Worm (Caenorhabditis elegans) whole organism, early embryonic: ENCODE results near the gene kars-1.

ENCODE experiments used
- B0310.2 ChIP-seq: sonication (generic microtip); optimal IDR thresholded peaks from 2 replicates; lab custom pipeline; 2016; ENCODE audit warnings: mild to moderate bottlenecking, missing genetic modification characterization, missing compliant biosample characterization
- F13C5.2 ChIP-seq: sonication (generic microtip); optimal IDR thresholded peaks from 2 replicates; lab custom pipeline; 2017; ENCODE audit warnings: mild to moderate bottlenecking, missing genetic modification characterization, inconsistent platforms, missing compliant biosample characterization
- aly-1 ChIP-seq: sonication (generic microtip); optimal IDR thresholded peaks from 2 replicates; lab custom pipeline; 2016; ENCODE audit warnings: missing genetic modification characterization, missing compliant biosample characterization
- ama-1 ChIP-seq: fragments of 150-350 bp; optimal IDR thresholded peaks from 2 replicates; lab custom pipeline; 2014
- ceh-13 ChIP-seq: fragments of 200-800 bp; sonication (Bioruptor generic); optimal IDR thresholded peaks from 2 replicates; lab custom pipeline; 2018; ENCODE audit warnings: mild to moderate bottlenecking, missing genetic modification characterization, missing compliant biosample characterization
- ceh-36 ChIP-seq: sonication (generic microtip); optimal IDR thresholded peaks from 2 replicates; lab custom pipeline; 2016; ENCODE audit warnings: missing genetic modification characterization, inconsistent platforms, missing compliant biosample characterization
- ets-7 ChIP-seq: sonication (generic microtip); optimal IDR thresholded peaks from 2 replicates; lab custom pipeline; 2016; ENCODE audit warnings: missing genotype, missing genetic modification characterization, missing compliant biosample characterization
- flt-1 ChIP-seq: fragments of 200-800 bp; sonication (Bioruptor generic); IDR thresholded peaks from 2 replicates; pipeline ENCODE4 v1.3.6; 2022; ENCODE audit warnings: missing genetic modification characterization, missing compliant biosample characterization
- hmbx-1 ChIP-seq: sonication (generic microtip); optimal IDR thresholded peaks from 2 replicates; lab custom pipeline; 2016; ENCODE audit warnings: mild to moderate bottlenecking, missing genetic modification characterization, missing compliant biosample characterization
- hmg-4 ChIP-seq: fragments of 200-800 bp; sonication (Bioruptor generic); optimal IDR thresholded peaks from 2 replicates; lab custom pipeline; 2018; ENCODE audit warnings: mild to moderate bottlenecking, missing genetic modification characterization, missing compliant biosample characterization
- hnd-1 ChIP-seq: sonication (generic microtip); optimal IDR thresholded peaks from 2 replicates; lab custom pipeline; 2016; ENCODE audit warnings: missing genetic modification characterization, missing compliant biosample characterization
- pes-1 ChIP-seq: fragments of 200-800 bp; sonication (Bioruptor generic); IDR thresholded peaks from 2 replicates; pipeline ENCODE4 v1.3.6; 2022; ENCODE audit warnings: missing genetic modification reagents, missing genetic modification characterization, missing compliant biosample characterization
- scrt-1 ChIP-seq: fragments of 200-800 bp; sonication (Bioruptor generic); IDR thresholded peaks from 2 replicates; pipeline ENCODE4 v1.3.6; 2022; ENCODE audit warnings: missing genetic modification characterization, missing compliant biosample characterization
- sea-1 ChIP-seq: fragments of 200-800 bp; sonication (Bioruptor generic); conservative IDR thresholded peaks from 2 replicates; pipeline ENCODE4 v1.3.6; 2022; ENCODE audit warnings: missing genetic modification characterization, missing compliant biosample characterization
- tbx-11 ChIP-seq: fragments of 200-800 bp; sonication (Bioruptor generic); IDR thresholded peaks from 2 replicates; pipeline ENCODE4 v1.3.6; 2022; ENCODE audit warnings: missing genetic modification characterization, missing compliant biosample characterization
- tbx-37 ChIP-seq: fragments of 200-800 bp; sonication (Bioruptor generic); conservative IDR thresholded peaks from 2 replicates; pipeline ENCODE4 v1.3.6; 2022; ENCODE audit warnings: missing genetic modification reagents, missing genetic modification characterization, missing compliant biosample characterization

kars-1 gene

DNA sequence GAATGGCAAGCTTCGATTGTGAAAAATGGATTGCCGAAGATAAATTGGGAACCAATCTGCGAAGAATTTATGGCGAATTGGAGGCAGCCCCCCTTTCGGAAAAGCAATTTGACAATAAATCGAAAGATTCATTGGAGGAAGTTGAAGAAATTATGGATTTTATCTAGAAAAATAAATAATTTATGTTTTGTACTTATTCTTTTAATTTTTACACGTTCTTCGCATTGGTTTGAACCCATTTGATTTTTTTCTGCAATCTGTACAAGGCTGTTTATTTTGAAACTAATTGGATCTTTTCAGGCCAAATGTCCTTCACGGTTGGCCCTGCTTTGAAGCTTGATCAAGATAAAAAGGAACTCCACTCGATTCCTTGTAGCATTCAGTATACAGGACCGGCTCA, 19.2 kb downstream of the kars-1 start, which contains the start of gene ZK1127.13:
Gene ZK1127.13, plus strand, starts transcription at position 301 of the 400 bp plus-strand sequence.
- TF ChIP-seq ceh-13 (GFP tag; lab: Kevin White, UChicago) (no peak), ets-7 (tag; lab: Kevin White, UChicago) (no peak), tbx-11 (GFP tag; lab: Robert Waterston, UW) (no peak), hmg-4 (GFP tag; lab: Kevin White, UChicago) (no peak), ceh-36 (no peak)

DNA sequence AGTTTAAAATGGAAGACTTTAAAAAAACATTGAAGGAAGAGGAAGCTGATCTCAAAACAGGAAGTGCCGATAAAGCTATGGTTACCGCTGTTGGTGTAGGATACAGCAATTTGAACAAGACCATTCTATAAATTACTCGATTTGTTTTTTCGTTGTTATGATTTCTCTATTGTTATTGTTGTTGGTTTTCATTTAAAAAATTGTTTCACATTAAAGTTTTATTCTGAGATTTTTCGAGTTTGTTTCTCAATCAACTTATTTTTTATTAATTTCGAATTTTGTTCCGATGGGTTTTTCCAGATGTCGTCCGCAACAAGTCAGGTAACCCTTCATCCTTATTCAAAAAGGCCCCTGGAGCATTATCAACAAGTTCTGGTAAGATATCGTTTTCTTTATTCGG, 20.4 kb downstream of the kars-1 start, which contains the start of gene ZK1127.12:
Gene ZK1127.12, plus strand, starts transcription at position 301 of the 400 bp plus-strand sequence.
- no peak for TF ChIP-seq F13C5.2 (tag; lab: Kevin White, UChicago)
- no peak for TF ChIP-seq hmbx-1 (tag; lab: Kevin White, UChicago)
- TF ChIP-seq hnd-1: no peak
- no peak for TF ChIP-seq tbx-37 (GFP tag; lab: Robert Waterston, UW)
- TF ChIP-seq hmg-4 (GFP tag; lab: Kevin White, UChicago): no peak
- TF ChIP-seq aly-1 (tag; lab: Kevin White, UChicago): no peak
- no peak for TF ChIP-seq sea-1 (GFP tag; lab: Robert Waterston, UW)
- TF ChIP-seq scrt-1 (GFP tag; lab: Robert Waterston, UW): no peak

DNA sequence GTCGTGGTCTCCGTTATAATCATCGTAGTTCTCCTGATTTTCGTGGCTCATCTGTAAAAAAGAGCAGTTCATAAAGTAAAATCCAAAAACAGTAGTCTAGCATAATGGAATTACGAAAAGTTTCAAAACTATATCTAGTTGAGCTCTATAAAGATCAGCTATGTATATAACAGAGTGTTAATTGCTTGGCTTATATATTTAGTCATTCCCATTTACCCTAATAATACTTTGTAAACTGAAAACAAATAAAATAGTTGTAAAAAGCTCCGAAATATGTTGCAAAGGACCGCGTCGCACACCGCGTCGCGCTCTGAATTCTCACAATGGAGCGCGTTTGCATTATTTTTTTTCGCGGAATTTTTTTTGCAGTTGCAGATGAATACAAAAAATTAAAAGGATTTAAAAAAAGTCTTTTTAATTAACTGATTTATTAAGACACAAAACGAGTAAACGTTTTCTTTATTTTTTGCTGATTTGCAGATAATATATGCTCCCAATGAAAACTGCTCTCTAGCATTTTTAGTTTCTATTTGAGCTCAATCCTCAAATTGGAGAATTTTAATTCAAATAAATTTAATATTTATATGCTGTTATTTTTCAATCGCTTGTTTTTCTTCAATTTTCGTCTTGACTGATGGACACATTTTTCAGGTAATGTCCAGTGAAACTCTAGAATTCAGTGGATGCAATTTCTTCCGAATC, 22.0 kb downstream of the kars-1 start, which contains the start of the genes tcer-1 and ZK1127.5:
Gene tcer-1, minus strand, starts transcription at position 51 of the 702 bp plus-strand sequence.
Gene ZK1127.5, plus strand, starts transcription at position 652 of the 702 bp plus-strand sequence.
- TF ChIP-seq F13C5.2 (tag; lab: Kevin White, UChicago) (peak; percentile 23), ceh-36 (no peak), ama-1 (no peak), tbx-11 (GFP tag; lab: Robert Waterston, UW) (no peak)

DNA sequence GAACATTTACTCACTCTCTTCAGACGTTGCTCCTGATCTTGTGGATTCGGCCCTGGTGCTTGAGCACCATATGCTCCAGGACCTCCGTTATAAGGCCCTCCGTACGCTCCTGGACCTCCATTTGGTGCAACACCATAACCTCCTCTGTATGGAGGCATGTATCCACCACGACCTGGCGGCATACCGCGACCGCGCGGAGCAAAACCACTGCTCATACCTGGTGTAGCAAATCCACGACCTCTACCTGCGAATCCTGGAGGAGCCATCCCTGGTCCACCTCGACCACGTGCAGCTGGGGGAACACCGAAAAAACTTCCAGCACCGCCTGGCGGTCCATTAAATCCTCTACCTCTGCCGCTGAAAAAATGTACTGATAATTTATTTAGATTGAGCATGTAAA, 22.7 kb downstream of the kars-1 start:
- no peak for TF ChIP-seq aly-1 (tag; lab: Kevin White, UChicago)
- TF ChIP-seq ceh-36: no peak
- TF ChIP-seq F13C5.2 (tag; lab: Kevin White, UChicago): no peak

DNA sequence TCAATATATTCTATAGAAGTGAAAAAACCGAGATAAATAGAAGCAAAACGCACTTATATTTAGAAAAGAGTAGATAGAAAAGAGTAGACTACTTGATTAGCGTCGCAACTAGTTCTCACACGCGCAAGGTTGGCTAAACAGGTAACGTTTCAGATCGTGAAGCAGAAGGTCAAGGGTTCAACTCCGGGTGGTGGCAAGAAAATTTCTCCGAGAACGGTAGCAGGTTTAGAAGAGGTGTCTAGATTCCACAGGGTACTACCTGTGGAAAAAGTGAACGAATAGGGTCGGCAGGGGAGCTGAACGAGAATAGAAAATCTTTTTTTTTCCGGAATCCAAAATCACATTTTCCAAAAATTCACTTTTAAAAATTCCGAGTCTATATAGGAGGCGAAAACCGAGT, 30.1 kb downstream of the kars-1 start:
- peak; percentile 39 for TF ChIP-seq flt-1
- TF ChIP-seq sea-1 (GFP tag; lab: Robert Waterston, UW): 0 out of 2 replicates have a peak, but pooled peaks have one; percentile 27
- 0 out of 2 replicates have a peak, but pooled peaks have one; percentile 45 for TF ChIP-seq scrt-1 (GFP tag; lab: Robert Waterston, UW)
- peak; percentile 82 for TF ChIP-seq pes-1

DNA sequence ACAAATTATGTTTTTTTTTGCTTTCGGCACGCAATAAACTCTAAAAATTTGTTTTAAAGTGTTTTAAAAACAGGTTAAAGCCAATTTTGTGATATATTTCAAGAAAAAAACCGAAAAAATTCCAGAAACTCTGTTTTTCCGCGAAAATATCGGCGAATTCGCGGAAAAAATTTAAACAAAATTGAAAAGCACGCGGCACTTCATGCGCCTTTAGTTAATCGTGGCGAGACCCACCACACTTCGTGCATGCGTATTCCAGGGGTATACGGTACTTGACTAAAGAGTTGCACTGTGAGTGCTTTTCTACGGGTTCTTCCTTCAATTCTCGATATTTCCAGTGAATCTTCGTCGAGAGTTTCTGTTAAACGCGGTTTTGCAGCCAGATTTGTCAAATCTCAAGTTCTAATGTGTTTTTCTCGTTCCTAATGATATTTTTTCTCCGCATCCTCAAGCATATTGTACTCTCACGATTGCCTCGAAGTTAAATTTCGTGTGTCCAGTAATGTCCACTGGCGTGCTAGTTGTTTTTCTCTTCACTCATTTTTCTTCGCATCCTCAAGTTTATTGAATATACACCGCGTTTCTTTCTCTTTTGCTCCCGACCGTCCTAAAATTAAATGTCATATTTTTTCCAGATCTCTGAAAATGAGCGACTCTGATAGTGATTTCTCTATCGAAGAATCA, 34.4 kb downstream of the kars-1 start, which contains the start of gene cin-4:
Gene cin-4, plus strand, starts transcription at position 634 of the 684 bp plus-strand sequence.
- TF ChIP-seq scrt-1 (GFP tag; lab: Robert Waterston, UW): no peak
- TF ChIP-seq ceh-13 (GFP tag; lab: Kevin White, UChicago): no peak
- no peak for TF ChIP-seq hmbx-1 (tag; lab: Kevin White, UChicago)
- no peak for TF ChIP-seq flt-1
- no peak for TF ChIP-seq hmg-4 (GFP tag; lab: Kevin White, UChicago)

DNA sequence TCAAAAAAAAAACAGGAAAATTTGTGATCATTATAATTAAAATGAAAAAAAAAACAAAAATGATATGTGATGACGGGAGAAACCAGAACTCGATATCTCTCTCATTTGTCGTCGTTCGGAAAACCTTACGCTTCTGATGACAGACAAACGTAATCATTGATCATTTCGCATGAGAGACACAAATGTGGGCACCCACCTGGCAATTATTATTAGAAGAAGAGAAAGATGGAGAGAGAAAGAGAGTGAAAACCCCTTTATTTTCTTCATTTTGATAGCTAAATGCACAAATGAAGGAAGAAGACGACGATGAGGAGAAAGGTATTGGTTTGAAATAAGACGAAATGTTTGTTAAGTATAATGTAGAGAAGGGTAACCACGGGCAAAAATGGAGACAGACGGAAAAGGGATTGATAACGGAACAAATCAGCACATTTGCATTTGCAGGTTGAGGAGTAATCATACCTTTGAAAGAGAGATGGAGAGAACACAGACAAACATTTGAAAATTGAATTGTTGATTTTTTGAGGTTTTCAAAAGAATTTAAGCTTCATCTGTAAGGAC, 41.0 kb downstream of the kars-1 start:
- TF ChIP-seq sea-1 (GFP tag; lab: Robert Waterston, UW) (no peak), ceh-36 (no peak), tbx-11 (GFP tag; lab: Robert Waterston, UW) (no peak), flt-1 (no peak)

DNA sequence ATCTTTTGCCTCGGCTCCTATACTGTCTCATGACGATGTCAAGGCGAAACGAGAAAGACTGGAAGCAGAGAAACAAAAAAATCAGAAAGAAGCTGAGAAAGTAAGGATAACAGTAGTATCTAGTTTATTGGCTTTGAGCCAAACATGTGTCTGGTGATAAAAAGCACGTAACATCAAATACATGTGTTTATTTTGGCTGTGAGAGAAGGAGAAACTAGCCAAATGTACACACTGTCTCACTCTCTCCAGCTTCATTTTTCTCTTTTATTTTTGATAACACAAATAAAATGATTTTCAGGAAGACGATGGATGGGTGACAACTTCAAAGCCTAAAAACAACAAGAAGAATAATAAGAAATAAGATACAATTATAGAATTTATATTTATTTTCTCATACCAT, 42.7 kb downstream of the kars-1 start:
- TF ChIP-seq scrt-1 (GFP tag; lab: Robert Waterston, UW) (no peak), ceh-13 (GFP tag; lab: Kevin White, UChicago) (no peak), B0310.2 (tag; lab: Kevin White, UChicago) (no peak)
